Fruit fly (Drosophila melanogaster) whole organism, prepupa: ENCODE data around the gene Cyp310a1.

Experiments used
- Blimp-1 ChIP-seq: fragments of 200-800 bp; sonication (Bioruptor generic); optimal IDR thresholded peaks from 3 replicates; lab custom pipeline; 2017; ENCODE audit warnings: missing biosample characterization, missing genetic modification characterization, mild to moderate bottlenecking, moderate library complexity, missing genetic modification reagents
- CG10631 ChIP-seq: fragments of 200-800 bp; sonication (Bioruptor generic); optimal IDR thresholded peaks from 2 replicates; lab custom pipeline; 2016; ENCODE audit warnings: missing biosample characterization, missing genetic modification characterization
- CG10669 ChIP-seq: fragments of 200-800 bp; sonication (Bioruptor generic); optimal IDR thresholded peaks from 3 replicates; lab custom pipeline; 2018; ENCODE audit warnings: missing biosample characterization, mild to moderate bottlenecking, missing genetic modification characterization, moderate library complexity
- CG11294 ChIP-seq: fragments of 200-800 bp; sonication (Bioruptor generic); IDR thresholded peaks from 2 replicates; pipeline ENCODE4 v1.3.6; 2022; ENCODE audit warnings: missing biosample characterization, missing genetic modification characterization
- CG11762 ChIP-seq: fragments of 200-800 bp; sonication (Bioruptor generic); optimal IDR thresholded peaks from 3 replicates; lab custom pipeline; 2016; ENCODE audit warnings: missing biosample characterization, missing genetic modification characterization; ENCODE audit not compliant: insufficient read depth
- CG15336 ChIP-seq: fragments of 200-800 bp; sonication (Bioruptor generic); IDR thresholded peaks from 2 replicates; pipeline ENCODE4 v1.3.6; 2022; ENCODE audit warnings: missing biosample characterization, missing genetic modification characterization
- CG1621 ChIP-seq: fragments of 200-800 bp; sonication (Bioruptor generic); optimal IDR thresholded peaks from 3 replicates; lab custom pipeline; 2018; ENCODE audit warnings: missing biosample characterization, mild to moderate bottlenecking, missing genetic modification characterization
- CG31627 ChIP-seq: fragments of 200-800 bp; sonication (Bioruptor generic); optimal IDR thresholded peaks from 3 replicates; lab custom pipeline; 2016; ENCODE audit warnings: missing biosample characterization, missing genetic modification characterization
- CG34406 ChIP-seq: fragments of 200-800 bp; sonication (Bioruptor generic); optimal IDR thresholded peaks from 3 replicates; lab custom pipeline; 2016; ENCODE audit warnings: missing biosample characterization, missing genetic modification characterization
- CG3919 ChIP-seq: fragments of 200-800 bp; sonication (Bioruptor generic); optimal IDR thresholded peaks from 3 replicates; lab custom pipeline; 2016; ENCODE audit warnings: missing biosample characterization, missing genetic modification characterization
- CG4318 ChIP-seq: fragments of 200-800 bp; sonication (Bioruptor generic); optimal IDR thresholded peaks from 3 replicates; lab custom pipeline; 2017; ENCODE audit warnings: missing biosample characterization, mild to moderate bottlenecking, missing genetic modification characterization
- CG6163 ChIP-seq: fragments of 200-800 bp; sonication (Bioruptor generic); IDR thresholded peaks from 3 replicates; pipeline ENCODE4 v1.3.6; 2022; ENCODE audit warnings: missing biosample characterization, missing genetic modification characterization
- CG6276 ChIP-seq: fragments of 200-800 bp; sonication (Bioruptor generic); optimal IDR thresholded peaks from 2 replicates; lab custom pipeline; 2017; ENCODE audit warnings: missing biosample characterization, mild to moderate bottlenecking, missing genetic modification characterization
- CG6792 ChIP-seq: fragments of 200-800 bp; sonication (Bioruptor generic); optimal IDR thresholded peaks from 3 replicates; lab custom pipeline; 2016; ENCODE audit warnings: missing biosample characterization, missing genetic modification characterization
- CG6808 ChIP-seq: fragments of 200-800 bp; sonication (Bioruptor generic); optimal IDR thresholded peaks from 3 replicates; lab custom pipeline; 2017; ENCODE audit warnings: missing biosample characterization, missing genetic modification characterization, mild to moderate bottlenecking, moderate library complexity, missing genetic modification reagents
- CG6854 ChIP-seq: fragments of 200-800 bp; sonication (Bioruptor generic); optimal IDR thresholded peaks from 2 replicates; lab custom pipeline; 2017; ENCODE audit warnings: missing biosample characterization, mild to moderate bottlenecking, missing genetic modification characterization
- CG7368 ChIP-seq: fragments of 200-800 bp; sonication (Bioruptor generic); optimal IDR thresholded peaks from 3 replicates; lab custom pipeline; 2016; ENCODE audit warnings: missing biosample characterization, missing genetic modification characterization
- CG8119 ChIP-seq: fragments of 200-800 bp; sonication (Bioruptor generic); IDR thresholded peaks from 3 replicates; pipeline ENCODE4 v1.3.6; 2022; ENCODE audit warnings: missing biosample characterization, missing genetic modification characterization
- CG8319 ChIP-seq: fragments of 200-800 bp; sonication (Bioruptor generic); optimal IDR thresholded peaks from 3 replicates; lab custom pipeline; 2016; ENCODE audit warnings: missing biosample characterization, missing genetic modification characterization
- CG9139 ChIP-seq: fragments of 200-800 bp; sonication (Bioruptor generic); optimal IDR thresholded peaks from 3 replicates; lab custom pipeline; 2017; ENCODE audit warnings: missing biosample characterization, mild to moderate bottlenecking, missing genetic modification characterization
- Eip78C ChIP-seq: fragments of 200-800 bp; sonication (Bioruptor generic); peaks from one replicate; lab custom pipeline; 2016; ENCODE audit warnings: missing biosample characterization, missing genetic modification characterization
- Eip93F ChIP-seq: fragments of 200-800 bp; sonication (Bioruptor generic); optimal IDR thresholded peaks from 2 replicates; lab custom pipeline; 2016; ENCODE audit warnings: missing biosample characterization, mild to moderate bottlenecking, missing genetic modification characterization
- Ets21C ChIP-seq: fragments of 200-800 bp; sonication (Bioruptor generic); optimal IDR thresholded peaks from 3 replicates; lab custom pipeline; 2016; ENCODE audit warnings: missing biosample characterization, missing genetic modification characterization
- Hr38 ChIP-seq: sonication (Bioruptor generic); optimal IDR thresholded peaks from 2 replicates; lab custom pipeline; 2016; ENCODE audit warnings: missing biosample characterization, missing genetic modification characterization
- Hr39 ChIP-seq: fragments of 200-800 bp; sonication (Bioruptor generic); optimal IDR thresholded peaks from 2 replicates; lab custom pipeline; 2016; ENCODE audit warnings: missing biosample characterization, missing genetic modification characterization
- Hr4 ChIP-seq: fragments of 200-800 bp; sonication (Bioruptor generic); optimal IDR thresholded peaks from 3 replicates; lab custom pipeline; 2016; ENCODE audit warnings: missing biosample characterization, missing genetic modification characterization
- Lpt ChIP-seq: fragments of 200-800 bp; sonication (Bioruptor generic); optimal IDR thresholded peaks from 3 replicates; lab custom pipeline; 2016; ENCODE audit warnings: missing biosample characterization, missing genetic modification characterization
- OdsH ChIP-seq: fragments of 200-800 bp; sonication (Bioruptor generic); optimal IDR thresholded peaks from 3 replicates; lab custom pipeline; 2016; ENCODE audit warnings: missing biosample characterization, missing genetic modification characterization
- Smox ChIP-seq: fragments of 200-800 bp; sonication (Bioruptor generic); optimal IDR thresholded peaks from 3 replicates; lab custom pipeline; 2016; ENCODE audit warnings: missing biosample characterization, missing genetic modification characterization
- Sox102F ChIP-seq: fragments of 200-800 bp; sonication (Bioruptor generic); optimal IDR thresholded peaks from 2 replicates; lab custom pipeline; 2016; ENCODE audit warnings: missing biosample characterization, mild to moderate bottlenecking, missing genetic modification characterization
- Sox14 ChIP-seq: fragments of 200-800 bp; sonication (Bioruptor generic); optimal IDR thresholded peaks from 3 replicates; lab custom pipeline; 2016; ENCODE audit warnings: missing biosample characterization, missing genetic modification characterization
- Sox15 ChIP-seq: fragments of 200-800 bp; sonication (Bioruptor generic); optimal IDR thresholded peaks from 3 replicates; lab custom pipeline; 2016; ENCODE audit warnings: missing biosample characterization, missing genetic modification characterization
- achi ChIP-seq: fragments of 200-800 bp; sonication (Bioruptor generic); optimal IDR thresholded peaks from 3 replicates; lab custom pipeline; 2016; ENCODE audit warnings: missing biosample characterization, missing genetic modification characterization
- acj6 ChIP-seq: fragments of 200-800 bp; sonication (Bioruptor generic); optimal IDR thresholded peaks from 3 replicates; lab custom pipeline; 2016; ENCODE audit warnings: missing biosample characterization, missing genetic modification characterization
- cyc ChIP-seq: fragments of 200-800 bp; sonication (Bioruptor generic); optimal IDR thresholded peaks from 3 replicates; lab custom pipeline; 2016; ENCODE audit warnings: missing biosample characterization, missing genetic modification characterization
- dac ChIP-seq: fragments of 200-800 bp; sonication (Bioruptor generic); optimal IDR thresholded peaks from 2 replicates; lab custom pipeline; 2017; ENCODE audit warnings: missing biosample characterization, mild to moderate bottlenecking, missing genetic modification characterization
- dsx ChIP-seq: fragments of 200-800 bp; optimal IDR thresholded peaks from 3 replicates; lab custom pipeline; 2019; ENCODE audit warnings: missing biosample characterization, mild to moderate bottlenecking, missing genetic modification characterization, moderate library complexity; ENCODE audit not compliant: poor library complexity, severe bottlenecking
- eg ChIP-seq: fragments of 200-800 bp; sonication (Bioruptor generic); IDR thresholded peaks from 3 replicates; pipeline ENCODE4 v1.3.6; 2022; ENCODE audit warnings: missing biosample characterization, missing genetic modification characterization
- esn ChIP-seq: fragments of 200-800 bp; sonication (Bioruptor generic); optimal IDR thresholded peaks from 2 replicates; lab custom pipeline; 2016; ENCODE audit warnings: missing biosample characterization, mild to moderate bottlenecking, missing genetic modification characterization, moderate library complexity
- fd59A ChIP-seq: fragments of 200-800 bp; sonication (Bioruptor generic); optimal IDR thresholded peaks from 2 replicates; lab custom pipeline; 2017; ENCODE audit warnings: missing biosample characterization, mild to moderate bottlenecking, missing genetic modification characterization, missing genetic modification reagents
- fd85E ChIP-seq: fragments of 200-800 bp; sonication (Bioruptor generic); optimal IDR thresholded peaks from 3 replicates; lab custom pipeline; 2016; ENCODE audit warnings: missing biosample characterization, missing genetic modification characterization
- fkh ChIP-seq: fragments of 200-800 bp; sonication (Bioruptor generic); optimal IDR thresholded peaks from 3 replicates; lab custom pipeline; 2017; ENCODE audit warnings: missing biosample characterization, mild to moderate bottlenecking, missing genetic modification characterization, moderate library complexity
- lz ChIP-seq: fragments of 200-800 bp; sonication (Bioruptor generic); optimal IDR thresholded peaks from 3 replicates; lab custom pipeline; 2016; ENCODE audit warnings: missing biosample characterization, missing genetic modification characterization
- net ChIP-seq: fragments of 200-800 bp; sonication (Bioruptor generic); optimal IDR thresholded peaks from 3 replicates; lab custom pipeline; 2016; ENCODE audit warnings: missing biosample characterization, missing genetic modification characterization
- pdm3 ChIP-seq: fragments of 200-800 bp; sonication (Bioruptor generic); optimal IDR thresholded peaks from 3 replicates; lab custom pipeline; 2016; ENCODE audit warnings: missing biosample characterization, missing genetic modification characterization
- salr ChIP-seq, 2 experiments: fragments of 200-800 bp; sonication (Bioruptor generic); optimal IDR thresholded peaks; 3 replicates each; lab custom pipeline; 2016 to 2018; ENCODE audit warnings: missing biosample characterization in 2 of 2, missing genetic modification characterization in 2 of 2, mild to moderate bottlenecking in 1 of 2
- ss ChIP-seq, 2 experiments: fragments of 200-800 bp; sonication (Bioruptor generic); optimal IDR thresholded peaks; 2 replicates in 1 of 2; 3 replicates in 1 of 2; lab custom pipeline; 2017 to 2018; ENCODE audit warnings: mild to moderate bottlenecking in 2 of 2, missing biosample characterization in 2 of 2, missing genetic modification characterization in 2 of 2, moderate library complexity in 1 of 2
- svp ChIP-seq: fragments of 200-800 bp; sonication (Bioruptor generic); peaks from one replicate; lab custom pipeline; 2016; ENCODE audit warnings: missing biosample characterization, missing genetic modification characterization
- topi ChIP-seq: fragments of 200-800 bp; sonication (Bioruptor generic); optimal IDR thresholded peaks from 3 replicates; lab custom pipeline; 2016; ENCODE audit warnings: missing biosample characterization, missing genetic modification characterization
- vri ChIP-seq: fragments of 200-800 bp; sonication (Bioruptor generic); optimal IDR thresholded peaks from 3 replicates; lab custom pipeline; 2016; ENCODE audit warnings: missing biosample characterization, mild to moderate bottlenecking, missing genetic modification characterization

The Cyp310a1 gene

DNA sequence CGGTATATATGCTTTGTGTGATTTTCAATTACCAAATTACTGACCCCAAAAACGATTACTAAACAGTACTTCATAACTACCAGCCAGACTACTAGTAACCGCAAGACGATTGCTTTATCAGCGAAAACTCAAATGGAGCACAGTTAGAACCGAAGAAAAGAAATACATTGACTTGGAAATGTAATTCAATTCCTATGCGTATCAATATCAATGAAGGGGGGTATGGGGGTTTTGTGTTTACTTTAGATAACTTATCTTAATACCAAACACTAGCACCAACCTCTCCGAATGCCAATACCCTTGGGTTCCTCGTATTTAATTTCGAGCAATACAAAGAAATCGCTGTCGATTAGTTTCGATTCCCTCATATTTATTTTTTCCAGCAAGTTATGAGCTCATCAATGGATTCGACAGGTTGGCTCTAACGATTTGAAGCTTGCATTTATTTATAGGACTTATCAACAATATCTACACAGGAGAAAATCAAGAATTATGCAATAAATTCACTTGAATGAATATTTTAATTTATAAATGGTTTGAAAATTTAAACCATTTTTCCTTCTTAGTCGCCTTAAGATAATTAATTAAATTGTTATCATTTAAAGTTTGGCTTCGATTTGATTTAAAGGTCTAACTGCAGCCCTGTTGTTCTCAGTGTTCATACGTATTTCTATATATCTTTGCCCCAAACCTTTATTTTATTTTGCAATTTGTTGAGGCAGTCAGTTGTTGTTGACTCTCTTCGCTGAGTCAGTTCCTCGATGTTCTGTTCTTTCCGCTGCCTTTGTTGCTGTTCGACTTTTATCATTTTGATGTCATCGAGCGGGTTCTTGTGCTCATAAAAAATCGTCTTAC lies 31.2 kb downstream of the Cyp310a1 start:
- TF ChIP-seq dac (GFP tag; lab: Kevin White, UChicago) (no peak), fkh (GFP tag; lab: Kevin White, UChicago) (peak; percentile 97), CG10631 (peak; percentile 73), CG4318 (GFP tag; lab: Kevin White, UChicago) (no peak), Sox15 (peak; percentile 76), esn (GFP tag; lab: Kevin White, UChicago) (peak; percentile 92), pdm3 (GFP tag; lab: Kevin White, UChicago) (peak; percentile 80), net (GFP tag; lab: Kevin White, UChicago) (peak; percentile 64), dsx (GFP tag; lab: Kevin White, UChicago) (peak; percentile 70), Hr39 (GFP tag; lab: Kevin White, UChicago) (peak; percentile 86), salr (GFP tag; optimal IDR thresholded peaks at IDR 0.05; lab: Kevin White, UChicago) (peak; percentile 1 to 63), CG11294 (GFP tag; lab: Robert Waterston, UW) (no peak), ss (GFP tag; optimal IDR thresholded peaks at IDR 0.05; lab: Kevin White, UChicago) (peak; percentile 40 to 56), Sox14 (peak; percentile 87), CG7368 (GFP tag; lab: Kevin White, UChicago) (peak; percentile 78), OdsH (GFP tag; lab: Kevin White, UChicago) (peak; percentile 84), fd85E (peak; percentile 53), CG3919 (GFP tag; lab: Kevin White, UChicago) (peak; percentile 82), CG6808 (GFP tag; lab: Kevin White, UChicago) (peak; percentile 72), lz (GFP tag; lab: Kevin White, UChicago) (peak; percentile 75), CG6854 (GFP tag; lab: Kevin White, UChicago) (peak; percentile 66), fd59A (GFP tag; lab: Kevin White, UChicago) (peak; percentile 66), Ets21C (GFP tag; lab: Kevin White, UChicago) (peak; percentile 82), cyc (GFP tag; lab: Kevin White, UChicago) (peak; percentile 86), CG10669 (GFP tag; lab: Kevin White, UChicago) (peak; percentile 84), CG34406 (peak; percentile 87), Sox102F (GFP tag; lab: Kevin White, UChicago) (peak; percentile 83), eg (GFP tag; lab: Robert Waterston, UW) (peak; percentile 63; the same call in 2 of the 3 replicates), Smox (peak; percentile 89), CG6163 (GFP tag; lab: Robert Waterston, UW) (peak; percentile 77), achi (GFP tag; lab: Kevin White, UChicago) (peak; percentile 80), topi (GFP tag; lab: Kevin White, UChicago) (peak; percentile 91), svp (peak; percentile 94), CG9139 (GFP tag; lab: Kevin White, UChicago) (peak; percentile 36), Eip93F (peak; percentile 71), CG6276 (GFP tag; lab: Kevin White, UChicago) (peak; percentile 40), CG1621 (peak; percentile 58), CG15336 (GFP tag; lab: Robert Waterston, UW) (peak; percentile 49; the same call in 1 of the 2 replicates), Blimp-1 (GFP tag; lab: Kevin White, UChicago) (peak; percentile 60), vri (GFP tag; lab: Kevin White, UChicago) (peak; percentile 85), Eip78C (peak; percentile 96), CG8319 (peak; percentile 84), Hr38 (GFP tag; lab: Kevin White, UChicago) (no peak), CG6792 (GFP tag; lab: Kevin White, UChicago) (peak; percentile 78), acj6 (GFP tag; lab: Kevin White, UChicago) (peak; percentile 78), Lpt (GFP tag; lab: Kevin White, UChicago) (peak; percentile 15), Hr4 (peak; percentile 32), CG31627 (GFP tag; lab: Kevin White, UChicago) (peak; percentile 85), CG11762 (GFP tag; lab: Kevin White, UChicago) (peak; percentile 80), CG8119 (GFP tag; lab: Robert Waterston, UW) (peak; percentile 54; the same call in 1 of the 3 replicates)
